Fruit fly (Drosophila melanogaster): Measurements from ENCODE around the gene CG42266.

The CG42266 gene

dm6 chr2L:16350160-16350633, 10.0 kb upstream of the CG42266 start (continued):
- peak; percentile 82 for TF ChIP-seq CG34422 (GFP tag; IDR thresholded peaks at IDR 0.05)
- TF ChIP-seq gro (GFP tag; optimal IDR thresholded peaks at IDR 0.05) = no peak
- no peak for TF ChIP-seq twi (tag; optimal IDR thresholded peaks at IDR 0.05)
- peak; percentile 47 for TF ChIP-seq CG15011 (GFP tag; optimal IDR thresholded peaks at IDR 0.05)
- TF ChIP-seq ara (GFP tag; IDR thresholded peaks at IDR 0.05) = peak; percentile 51; the same call in 1 of the 2 replicates
- TF ChIP-seq Antp (GFP tag; optimal IDR thresholded peaks at IDR 0.05) = peak; percentile 74
- peak; percentile 65 for TF ChIP-seq CG10654 (GFP tag; optimal IDR thresholded peaks at IDR 0.05)
- peak; percentile 58 for TF ChIP-seq peb (GFP tag; IDR thresholded peaks at IDR 0.05)
- TF ChIP-seq ash1 (GFP tag; optimal IDR thresholded peaks at IDR 0.05) = no peak
- TF ChIP-seq CG1602 (GFP tag; optimal IDR thresholded peaks at IDR 0.05) = peak; percentile 65
- peak; percentile 76 for TF ChIP-seq Opbp (GFP tag; IDR thresholded peaks at IDR 0.05; ENCODE audit: partially characterized antibody)
- TF ChIP-seq chinmo (GFP tag; IDR thresholded peaks at IDR 0.05; ENCODE audit: partially characterized antibody) = peak; percentile 82; the same call in 1 of the 4 replicates
- peak; percentile 19 for TF ChIP-seq CG8089 (GFP tag; optimal IDR thresholded peaks at IDR 0.05)
- TF ChIP-seq odd (GFP tag; optimal IDR thresholded peaks at IDR 0.05) = no peak
- TF ChIP-seq Dref (GFP tag; IDR thresholded peaks at IDR 0.05) = peak; percentile 48
- TF ChIP-seq Nf-YC (tag; optimal IDR thresholded peaks at IDR 0.05) = no peak
- TF ChIP-seq cwo (GFP tag; optimal IDR thresholded peaks at IDR 0.05) = peak; percentile 58
- peak; percentile 78; the same call in 2 of the 4 replicates for TF ChIP-seq Gug (GFP tag; IDR thresholded peaks at IDR 0.05)
- TF ChIP-seq Kr (GFP tag; optimal IDR thresholded peaks at IDR 0.05) = no peak
- no peak for TF ChIP-seq CG10565 (GFP tag; optimal IDR thresholded peaks at IDR 0.05)
- peak; percentile 15 for TF ChIP-seq CG6654 (GFP tag; optimal IDR thresholded peaks at IDR 0.05)
- TF ChIP-seq CG2199 (GFP tag; IDR thresholded peaks at IDR 0.05) = peak; percentile 86
- TF ChIP-seq Hr78 (GFP tag; optimal IDR thresholded peaks at IDR 0.05) = no peak
- 0 out of 2 replicates have a peak, but pooled peaks have one; percentile 16 for TF ChIP-seq toy (GFP tag; IDR thresholded peaks at IDR 0.05)
- no peak for TF ChIP-seq dmrt99B (tag; optimal IDR thresholded peaks at IDR 0.05)
- TF ChIP-seq tin (GFP tag; optimal IDR thresholded peaks at IDR 0.05) = peak; percentile 53
- TF ChIP-seq CG3281 (GFP tag; optimal IDR thresholded peaks at IDR 0.05) = no peak
- peak; percentile 83 for TF ChIP-seq gem (tag; optimal IDR thresholded peaks at IDR 0.05)
- peak; percentile 73 for TF ChIP-seq Bgb (GFP tag; IDR thresholded peaks at IDR 0.05; ENCODE audit: partially characterized antibody)
- TF ChIP-seq ewg (GFP tag; optimal IDR thresholded peaks at IDR 0.05) = peak; percentile 49
- TF ChIP-seq dpn (GFP tag; optimal IDR thresholded peaks at IDR 0.05) = peak; percentile 69 to 80
- TF ChIP-seq CG9727 (GFP tag; optimal IDR thresholded peaks at IDR 0.05) = peak; percentile 78
- peak; percentile 57 for TF ChIP-seq stwl (tag; optimal IDR thresholded peaks at IDR 0.05)
- TF ChIP-seq psq (GFP tag; optimal IDR thresholded peaks at IDR 0.05) = no peak
- TF ChIP-seq row (GFP tag; IDR thresholded peaks at IDR 0.05) = peak; percentile 88
- peak; percentile 43 for TF ChIP-seq CG13123 (GFP tag; optimal IDR thresholded peaks at IDR 0.05)
- peak; percentile 80 for TF ChIP-seq sob (GFP tag; IDR thresholded peaks at IDR 0.05)
- TF ChIP-seq CG17328 (GFP tag; IDR thresholded peaks at IDR 0.05) = peak; percentile 76
- peak; percentile 89 for TF ChIP-seq CTCF (GFP tag; optimal IDR thresholded peaks at IDR 0.05)
- peak; percentile 47; the same call in 1 of the 2 replicates for TF ChIP-seq CG43689 (GFP tag; IDR thresholded peaks at IDR 0.05)
- no peak for TF ChIP-seq sr (GFP tag; IDR thresholded peaks at IDR 0.05)
- TF ChIP-seq MBD-R2 (GFP tag; IDR thresholded peaks at IDR 0.05) = peak; percentile 77
- TF ChIP-seq pan (optimal IDR thresholded peaks at IDR 0.05) = no peak
- TF ChIP-seq pan (GFP tag; optimal IDR thresholded peaks at IDR 0.05 in 1 of 2, IDR thresholded peaks at IDR 0.05 in 1 of 2) = peak in 1 of 2 experiments; percentile 82
- 0 out of 3 replicates have a peak, but pooled peaks have one; percentile 55 for TF ChIP-seq hb (GFP tag; IDR thresholded peaks at IDR 0.05; ENCODE audit: partially characterized antibody)
- no peak for TF ChIP-seq CG12104 (GFP tag; optimal IDR thresholded peaks at IDR 0.05)
- TF ChIP-seq lbe (GFP tag; optimal IDR thresholded peaks at IDR 0.05) = peak; percentile 60
- peak; percentile 53 for TF ChIP-seq da (GFP tag; optimal IDR thresholded peaks at IDR 0.05)
- no peak for TF ChIP-seq CG7271 (tag; optimal IDR thresholded peaks at IDR 0.05)
- TF ChIP-seq CG6689 (GFP tag; IDR thresholded peaks at IDR 0.05) = peak; percentile 79
- no peak for TF ChIP-seq cas (GFP tag; IDR thresholded peaks at IDR 0.05)

Data from whole organism, embryonic.